Worm (Caenorhabditis elegans) whole organism, young adult: ENCODE measurements around the gene abcf-2.

ENCODE experiments used
- ZK185.1 ChIP-seq: sonication (generic microtip); optimal IDR thresholded peaks from 2 replicates; lab custom pipeline; 2016; ENCODE audit warnings: mild to moderate bottlenecking, missing genetic modification characterization, missing compliant biosample characterization; ENCODE audit not compliant: poor library complexity, severe bottlenecking
- him-1 ChIP-seq: sonication (generic microtip); optimal IDR thresholded peaks from 2 replicates; lab custom pipeline; 2016; ENCODE audit warnings: missing genotype, missing genetic modification reagents, missing genetic modification characterization, missing compliant biosample characterization
- sdz-38 ChIP-seq: sonication (generic microtip); optimal IDR thresholded peaks from 2 replicates; lab custom pipeline; 2016; ENCODE audit warnings: missing genotype, missing genetic modification characterization, missing compliant biosample characterization
- sea-2 ChIP-seq: fragments of 200-800 bp; sonication (Bioruptor generic); IDR thresholded peaks from 2 replicates; pipeline ENCODE4 v1.3.6; 2022; ENCODE audit warnings: missing genetic modification characterization, missing compliant biosample characterization

- TF ChIP-seq him-1 (tag; lab: Kevin White, UChicago) (no peak), sdz-38 (tag; lab: Kevin White, UChicago) (no peak), ZK185.1 (no peak), sea-2 (no peak)
Observed at ce11 chrIII:13501599-13501998, 39.6 kb upstream of the abcf-2 start, which contains the start of gene T28A8.5.
